Worm (Caenorhabditis elegans): ENCODE results near the gene tbc-13.

tbc-13 gene

DNA sequence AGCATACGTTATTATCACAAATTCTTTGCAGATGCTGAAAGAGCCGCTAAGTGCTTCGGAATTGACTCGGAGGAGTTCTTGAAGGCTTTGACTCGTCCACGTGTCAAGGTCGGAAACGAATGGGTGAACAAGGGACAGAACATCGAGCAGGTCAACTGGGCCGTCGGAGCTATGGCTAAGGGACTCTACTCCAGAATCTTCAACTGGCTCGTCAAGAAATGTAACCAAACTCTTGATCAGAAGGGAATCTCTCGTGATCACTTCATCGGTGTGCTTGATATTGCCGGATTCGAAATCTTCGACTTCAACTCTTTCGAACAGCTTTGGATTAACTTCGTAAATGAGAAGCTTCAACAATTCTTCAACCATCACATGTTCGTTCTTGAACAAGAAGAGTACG, 15.0 kb upstream of the tbc-13 start:
- no peak for TF ChIP-seq unc-62 (GFP tag; optimal IDR thresholded peaks at IDR 0.05)

DNA sequence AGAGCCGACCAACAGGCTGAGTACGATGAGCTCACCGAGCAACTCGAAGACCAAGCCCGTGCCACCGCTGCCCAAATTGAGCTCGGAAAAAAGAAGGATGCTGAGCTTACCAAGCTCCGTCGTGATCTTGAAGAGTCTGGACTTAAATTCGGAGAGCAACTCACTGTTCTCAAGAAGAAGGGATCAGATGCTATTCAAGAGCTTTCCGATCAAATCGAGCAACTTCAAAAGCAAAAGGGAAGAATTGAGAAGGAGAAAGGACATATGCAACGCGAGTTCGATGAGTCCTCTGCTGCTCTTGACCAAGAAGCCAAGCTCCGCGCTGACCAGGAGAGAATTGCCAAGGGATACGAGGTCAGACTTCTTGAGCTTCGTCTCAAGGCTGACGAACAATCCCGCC, 12.6 kb upstream of the tbc-13 start:
- no peak for TF ChIP-seq unc-62 (GFP tag; optimal IDR thresholded peaks at IDR 0.05)

DNA sequence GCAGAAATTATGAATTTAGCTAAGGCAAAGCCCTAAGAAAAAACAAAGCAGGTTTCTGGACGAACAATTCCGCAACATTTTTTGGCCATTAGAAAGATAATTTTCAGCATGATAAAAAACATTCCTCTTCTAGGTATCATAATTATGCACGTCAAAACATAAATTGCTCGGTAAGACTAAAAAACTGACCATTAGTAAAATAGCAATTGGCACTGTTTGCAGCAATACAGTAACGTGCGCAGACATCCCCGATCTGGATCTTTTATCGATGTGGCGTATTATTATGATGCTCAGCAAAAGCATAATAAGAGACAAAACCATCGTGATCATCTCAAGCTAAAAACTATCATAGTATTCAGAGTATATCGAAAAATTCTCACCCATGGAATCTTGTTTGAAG, 8.4 kb upstream of the tbc-13 start:
- no peak for TF ChIP-seq unc-62 (GFP tag; optimal IDR thresholded peaks at IDR 0.05)

DNA sequence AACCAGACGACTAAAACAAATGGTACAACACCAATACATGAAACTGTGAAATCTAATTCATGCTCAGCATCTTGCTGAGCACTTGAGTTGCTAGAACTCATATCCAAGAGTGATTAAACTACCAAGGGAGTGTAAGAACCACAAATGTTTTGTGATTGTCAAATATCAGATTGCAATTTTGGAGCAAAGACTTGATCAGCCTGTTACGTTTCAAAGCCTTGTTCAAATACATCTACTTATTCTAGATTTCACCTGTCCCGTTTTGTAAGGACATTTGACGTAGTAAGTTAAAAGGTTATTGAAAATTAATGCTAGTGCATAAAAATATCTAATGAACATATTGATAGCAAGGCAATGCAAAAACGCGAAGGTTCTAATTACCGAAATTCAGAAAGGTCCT, 7.5 kb upstream of the tbc-13 start, which contains the start of gene F45E6.1:
TSS of gene F45E6.1 (minus strand) at position 101 of the 400 bp plus-strand sequence.
- no peak for TF ChIP-seq unc-62 (GFP tag; optimal IDR thresholded peaks at IDR 0.05)

DNA sequence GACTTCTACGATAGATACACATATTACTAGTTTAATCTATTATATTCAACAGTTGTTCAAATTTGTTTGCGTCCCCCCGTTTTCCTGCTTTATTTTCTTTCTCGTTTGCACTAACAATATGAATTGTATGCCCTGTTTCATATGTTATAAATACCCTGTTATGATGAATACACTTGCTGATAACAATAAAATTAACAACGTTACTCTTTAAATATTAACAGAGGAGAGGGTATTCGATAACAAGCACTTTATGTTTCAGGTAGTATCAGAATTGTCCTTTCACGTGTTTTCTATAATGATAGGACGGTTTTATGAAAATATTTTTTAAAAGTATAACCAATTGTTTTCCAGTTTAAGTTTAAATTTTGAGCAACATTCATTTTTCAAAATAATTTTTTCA, 6.4 kb upstream of the tbc-13 start:
- TF ChIP-seq unc-62 (GFP tag; optimal IDR thresholded peaks at IDR 0.05) = no peak

DNA sequence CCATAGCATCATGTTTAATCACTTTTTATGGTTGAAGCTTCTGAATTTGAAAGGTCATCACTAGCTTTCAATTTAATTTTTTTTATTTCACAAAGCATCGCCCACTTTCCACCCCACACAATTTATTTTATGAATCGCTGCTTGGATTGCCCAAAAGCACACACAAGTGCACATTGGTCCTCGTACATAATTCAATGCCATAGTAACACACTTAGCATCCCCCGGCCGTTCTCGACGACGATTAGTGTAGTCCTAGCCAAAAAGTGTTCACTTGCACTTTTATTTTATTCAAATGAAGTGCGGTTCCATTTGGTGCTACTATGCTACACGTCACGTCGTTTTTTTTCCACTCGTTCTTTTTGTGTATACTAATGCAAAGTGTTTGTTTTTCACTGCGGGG, 5.8 kb upstream of the tbc-13 start:
- TF ChIP-seq unc-62 (GFP tag; optimal IDR thresholded peaks at IDR 0.05) = no peak

DNA sequence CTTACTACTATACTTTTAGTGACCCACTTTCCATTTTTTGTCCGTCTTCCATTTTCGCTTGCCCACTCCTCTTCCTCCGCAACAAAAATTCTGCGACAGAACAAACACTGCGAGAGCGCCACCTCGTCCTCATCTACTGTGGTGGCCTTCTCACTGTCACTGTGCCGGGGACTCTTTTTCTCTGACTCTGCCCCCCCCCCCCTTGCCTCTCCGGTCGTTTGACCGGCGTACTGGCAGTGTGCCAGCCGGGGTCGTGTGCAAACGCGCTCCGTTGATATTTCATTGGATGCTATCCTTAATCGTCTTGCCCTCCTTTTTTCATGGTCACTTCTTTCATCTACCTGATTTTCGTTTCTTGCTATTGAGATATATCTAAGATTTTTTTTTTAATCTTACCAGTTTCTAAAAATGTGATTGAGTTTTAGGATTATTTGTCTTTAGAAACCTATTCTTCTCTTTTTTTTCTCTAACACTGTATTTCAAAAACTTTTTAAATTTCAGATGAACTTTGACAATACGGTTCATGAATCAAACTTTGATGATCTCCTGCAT, 4.3 kb upstream of the tbc-13 start, which contains the start of gene atf-6:
TSS of gene atf-6 (plus strand) at position 502 of the 552 bp plus-strand sequence.
- no peak for TF ChIP-seq unc-62 (GFP tag; optimal IDR thresholded peaks at IDR 0.05)

DNA sequence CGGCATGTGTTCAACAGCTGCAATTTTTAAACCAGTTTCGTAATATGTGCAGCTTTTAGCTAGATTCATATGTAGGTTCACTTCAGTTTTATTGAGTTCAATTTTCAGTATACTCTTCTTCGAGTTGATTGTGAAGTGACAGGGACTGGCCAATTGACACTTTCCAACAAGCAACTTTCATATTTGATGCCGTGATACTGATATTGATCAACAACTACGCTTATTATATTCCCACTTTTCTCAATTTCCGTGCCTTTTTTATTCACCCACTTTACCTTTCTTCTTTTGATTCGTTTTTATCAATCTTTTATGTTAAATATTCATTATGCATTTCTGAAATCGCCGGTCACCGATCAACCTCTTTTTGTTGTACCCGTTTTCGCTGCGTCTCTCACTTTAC, 771 bp upstream of the tbc-13 start:
- TF ChIP-seq unc-62 (GFP tag; optimal IDR thresholded peaks at IDR 0.05) = no peak

DNA sequence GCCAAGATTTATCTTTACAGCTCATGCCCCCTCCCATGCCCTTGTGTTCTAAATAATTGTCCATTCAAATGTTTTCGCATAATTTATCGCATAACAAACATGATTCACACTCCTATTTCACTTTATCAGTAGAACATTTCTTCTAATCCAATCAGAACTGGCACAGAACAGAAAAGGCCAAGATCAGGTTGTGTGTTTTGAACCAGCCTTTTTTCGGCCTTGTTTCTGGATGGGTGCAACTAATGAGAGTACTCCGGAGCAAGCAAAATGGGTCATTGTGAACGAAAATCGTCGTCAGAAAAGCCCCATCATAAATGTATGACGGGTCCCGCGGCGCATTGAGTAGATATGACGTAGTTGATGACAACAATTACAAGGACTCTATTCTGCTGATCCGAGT, 6.3 kb downstream of the tbc-13 start:
- TF ChIP-seq unc-62 (GFP tag; optimal IDR thresholded peaks at IDR 0.05) = no peak

DNA sequence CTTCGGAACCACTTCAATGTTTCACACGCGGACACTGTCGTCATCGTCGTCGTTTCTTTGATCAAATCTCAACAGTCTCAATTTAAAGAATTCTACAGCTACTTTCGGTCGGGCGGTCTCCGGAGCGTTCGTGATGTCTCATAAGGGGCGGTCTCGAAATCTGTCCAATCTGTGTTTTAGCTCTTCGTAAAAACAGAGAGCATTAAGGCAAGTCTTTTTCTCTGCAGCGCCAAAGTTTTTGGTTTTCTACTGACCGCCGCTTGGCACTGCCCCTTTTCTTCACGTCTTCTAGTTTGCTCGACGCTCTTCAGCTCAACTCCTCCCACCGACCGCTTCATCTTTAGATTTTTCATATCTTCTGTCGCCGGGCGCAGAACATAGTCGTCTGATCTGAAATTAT, 7.6 kb downstream of the tbc-13 start, which contains the start of gene lips-1:
TSS of gene lips-1 (plus strand) at position 301 of the 400 bp plus-strand sequence.
- TF ChIP-seq unc-62 (GFP tag; optimal IDR thresholded peaks at IDR 0.05) = no peak

DNA sequence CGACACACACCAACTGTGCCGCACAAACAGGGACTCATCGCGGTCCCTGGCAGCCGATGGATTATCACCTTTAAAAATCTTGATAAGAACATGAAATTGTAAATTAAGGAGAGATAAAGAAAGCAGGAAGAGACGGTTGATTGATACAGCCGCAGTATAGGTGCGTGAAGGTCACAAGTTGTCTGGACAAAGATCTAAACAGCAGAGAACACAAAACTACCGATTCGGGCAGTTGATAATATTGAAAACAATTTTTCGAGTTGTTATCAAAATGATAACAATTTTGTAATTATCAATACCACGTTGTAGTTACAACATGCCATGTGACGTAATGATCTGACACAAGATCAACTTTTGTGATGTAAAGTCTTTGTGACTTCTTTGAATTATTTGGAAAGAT, 15.9 kb downstream of the tbc-13 start:
- TF ChIP-seq unc-62 (GFP tag; optimal IDR thresholded peaks at IDR 0.05) = no peak

DNA sequence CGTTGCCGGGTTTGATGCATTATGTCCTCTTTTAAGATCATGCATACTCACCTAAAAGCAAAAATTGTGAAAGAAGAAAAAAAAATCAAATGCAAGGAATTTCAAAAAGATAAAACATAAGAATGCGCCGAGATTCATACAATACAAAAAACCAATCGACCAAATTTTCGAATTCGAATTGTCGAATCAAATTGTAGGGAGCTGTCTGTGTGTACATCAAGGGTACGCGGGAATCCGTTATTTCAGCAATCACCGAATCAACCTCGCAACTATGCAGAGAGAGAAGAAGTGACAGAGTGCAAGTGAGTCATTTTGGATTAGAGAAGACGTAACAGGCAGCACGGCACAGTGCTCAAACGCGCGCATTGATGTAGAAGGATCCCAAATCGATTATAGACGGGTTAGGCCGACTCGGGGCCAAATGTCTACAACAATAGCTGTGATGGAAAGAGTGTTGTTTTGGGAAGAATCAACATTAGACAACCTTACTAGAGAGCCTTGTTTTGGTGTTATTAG, 18.5 kb downstream of the tbc-13 start, which contains the start of gene sdz-19:
TSS of gene sdz-19 (minus strand) at position 51 of the 516 bp plus-strand sequence.
- no peak for TF ChIP-seq unc-62 (GFP tag; optimal IDR thresholded peaks at IDR 0.05)

DNA sequence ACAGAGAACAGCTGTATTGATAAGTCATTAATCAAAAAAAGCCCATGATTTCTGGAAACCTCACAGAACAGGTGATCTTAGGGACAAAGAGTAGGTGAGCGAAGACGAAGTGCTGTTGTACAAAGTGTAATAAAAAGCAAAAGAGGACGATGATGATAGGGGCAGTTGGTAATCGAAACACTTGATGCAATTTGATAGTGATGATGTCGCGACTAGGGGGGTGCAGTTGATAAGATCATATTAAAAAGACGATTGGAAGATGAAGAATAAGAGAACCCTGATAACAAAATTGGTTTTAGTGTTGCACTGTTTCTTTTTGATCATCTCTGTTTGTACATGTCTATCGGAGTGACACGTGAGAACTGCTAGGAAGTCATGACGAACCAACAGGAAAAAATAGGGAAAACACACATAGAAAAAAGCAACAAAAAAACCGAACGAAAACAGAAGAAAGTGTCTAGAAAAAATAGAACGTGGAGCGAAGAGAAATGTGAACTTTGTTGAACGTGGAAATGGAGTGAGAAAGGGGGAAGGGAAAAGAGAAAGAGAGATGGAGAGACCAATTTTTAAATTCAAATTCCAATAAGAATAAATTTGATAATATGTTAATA, 24.6 kb downstream of the tbc-13 start:
- no peak for TF ChIP-seq unc-62 (GFP tag; optimal IDR thresholded peaks at IDR 0.05)

DNA sequence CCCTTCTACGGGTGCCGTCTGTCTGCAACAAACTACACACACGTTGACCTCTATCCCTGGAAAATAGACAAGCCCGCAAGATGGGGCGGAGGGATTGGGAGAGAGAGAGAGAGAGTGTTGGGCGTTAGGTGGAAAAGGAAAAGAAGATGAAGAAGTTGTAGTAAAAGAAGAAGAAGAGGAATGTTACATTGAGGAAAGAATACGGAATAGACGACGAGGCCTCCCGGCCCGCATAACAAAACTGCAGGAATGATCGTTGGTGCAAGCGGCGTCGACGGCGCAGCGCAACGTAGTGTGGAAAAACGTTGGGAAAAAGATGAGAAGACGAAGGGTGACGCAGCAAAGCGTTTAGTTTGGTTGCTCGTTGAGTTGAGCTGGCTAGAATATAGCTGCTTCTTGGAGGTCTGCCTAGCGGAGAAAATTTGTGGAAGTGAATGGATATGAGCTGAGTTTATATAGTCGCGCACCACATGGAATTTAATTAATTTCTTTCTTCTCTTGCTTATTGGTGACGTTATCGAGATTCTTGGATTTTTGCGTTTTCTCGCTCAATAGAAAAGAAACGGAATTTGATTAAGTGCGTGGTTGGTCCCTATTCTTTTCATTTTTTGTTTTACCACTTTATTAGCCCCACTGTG, 25.4 kb downstream of the tbc-13 start:
- no peak for TF ChIP-seq unc-62 (GFP tag; optimal IDR thresholded peaks at IDR 0.05)

DNA sequence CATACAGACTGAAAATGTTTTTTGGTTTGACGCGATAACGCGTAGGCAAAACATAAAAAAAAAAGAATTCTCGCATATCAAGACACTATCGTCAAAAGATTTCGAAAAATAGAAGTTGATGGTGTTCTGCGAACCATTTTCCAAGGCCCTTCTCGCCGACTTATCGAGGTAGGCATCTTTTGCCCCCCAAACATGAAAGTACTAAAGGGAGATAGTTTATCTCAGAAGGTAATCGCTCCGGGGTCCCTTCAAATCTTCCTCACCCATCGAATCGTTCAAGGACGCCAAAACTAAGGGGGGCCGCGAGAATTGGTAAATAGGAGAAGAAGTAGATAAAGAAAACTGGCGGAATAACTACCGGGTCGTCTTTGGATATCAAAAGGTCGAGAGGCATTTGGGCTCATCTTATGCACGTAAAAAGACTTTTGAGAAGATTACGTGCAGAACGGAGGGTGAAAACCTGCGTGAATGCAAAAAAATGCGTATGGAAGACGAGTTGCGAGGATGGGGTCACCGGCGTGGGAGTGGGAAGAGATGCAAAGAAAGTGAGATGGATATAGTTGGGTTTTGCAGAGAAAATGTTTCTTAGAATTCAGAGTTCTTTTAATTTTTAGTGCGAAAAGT, 26.6 kb downstream of the tbc-13 start:
- TF ChIP-seq unc-62 (GFP tag; optimal IDR thresholded peaks at IDR 0.05) = no peak

DNA sequence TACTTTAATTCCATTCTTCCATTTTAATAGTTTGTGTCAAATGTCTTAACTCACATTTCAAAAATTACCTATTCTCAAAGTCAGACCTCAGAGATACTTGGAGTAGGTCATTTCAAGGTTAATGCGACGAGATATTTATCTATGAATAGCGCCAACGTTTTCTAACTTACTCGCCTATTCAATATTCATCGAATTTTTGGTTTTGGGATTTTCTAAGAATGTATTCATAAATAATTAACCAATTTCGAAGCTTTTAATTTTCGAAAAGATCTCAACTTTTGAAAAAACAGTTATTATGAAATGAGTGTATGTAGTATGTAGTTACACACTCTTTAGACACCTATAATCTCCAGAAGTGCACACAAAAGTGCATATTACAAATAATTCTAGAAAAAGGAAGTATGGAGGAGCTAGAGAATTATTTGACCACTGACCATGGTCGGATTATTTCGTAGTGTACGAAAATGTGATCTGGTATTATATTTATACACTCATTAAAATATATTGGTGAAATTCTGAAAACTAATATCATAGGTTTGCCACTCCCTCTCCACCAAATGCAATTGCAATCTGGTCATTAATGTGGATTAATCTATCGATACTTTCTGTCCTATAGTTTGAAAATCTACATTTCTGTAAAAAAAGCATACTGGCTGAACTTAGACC, 27.8 kb downstream of the tbc-13 start:
- no peak for TF ChIP-seq unc-62 (GFP tag; optimal IDR thresholded peaks at IDR 0.05)
